Fruit fly (Drosophila melanogaster) whole organism, embryonic: ENCODE results near the gene CG33640.

Source experiments
- Atf-2 ChIP-seq: fragments of 200-800 bp; sonication (Bioruptor generic); optimal IDR thresholded peaks from 2 replicates; lab custom pipeline; 2016; ENCODE audit warnings: missing biosample characterization, missing genetic modification characterization
- Bgb ChIP-seq: fragments of 200-800 bp; sonication (Bioruptor generic); IDR thresholded peaks from 2 replicates; pipeline ENCODE4 v1.3.6; 2022; ENCODE audit warnings: missing biosample characterization, missing genetic modification characterization; ENCODE audit not compliant: partially characterized antibody
- CG10267 ChIP-seq: fragments of 200-800 bp; sonication (Bioruptor generic); optimal IDR thresholded peaks from 2 replicates; lab custom pipeline; 2018; ENCODE audit warnings: missing biosample characterization, mild to moderate bottlenecking, missing genetic modification characterization, moderate library complexity
- CG10565 ChIP-seq: fragments of 200-800 bp; sonication (Bioruptor generic); optimal IDR thresholded peaks from 3 replicates; lab custom pipeline; 2016; ENCODE audit warnings: missing biosample characterization, mild to moderate bottlenecking, missing genetic modification characterization
- CG12744 ChIP-seq: fragments of 200-800 bp; sonication (Bioruptor generic); optimal IDR thresholded peaks from 2 replicates; lab custom pipeline; 2016; ENCODE audit warnings: missing biosample characterization, missing genetic modification characterization
- CG12942 ChIP-seq: fragments of 200-800 bp; sonication (Bioruptor generic); optimal IDR thresholded peaks from 3 replicates; lab custom pipeline; 2016; ENCODE audit warnings: missing biosample characterization, missing genetic modification characterization
- CG13424 ChIP-seq: fragments of 200-800 bp; sonication (Bioruptor generic); optimal IDR thresholded peaks from 2 replicates; lab custom pipeline; 2019; ENCODE audit warnings: missing biosample characterization, mild to moderate bottlenecking, missing genetic modification characterization, moderate library complexity
- CG14667 ChIP-seq: fragments of 200-800 bp; sonication (Bioruptor generic); IDR thresholded peaks from 2 replicates; pipeline ENCODE4 v1.3.6; 2022; ENCODE audit warnings: missing biosample characterization, missing genetic modification characterization
- CG14860 ChIP-seq: fragments of 200-800 bp; sonication (Bioruptor generic); IDR thresholded peaks from 3 replicates; pipeline ENCODE4 v1.3.6; 2022; ENCODE audit warnings: missing biosample characterization, missing genetic modification characterization; ENCODE audit not compliant: partially characterized antibody
- CG15601 ChIP-seq: fragments of 200-800 bp; sonication (Bioruptor generic); optimal IDR thresholded peaks from 3 replicates; lab custom pipeline; 2019; ENCODE audit warnings: missing biosample characterization, mild to moderate bottlenecking, missing genetic modification characterization, moderate library complexity
- CG1603 ChIP-seq: fragments of 200-800 bp; sonication (Bioruptor generic); optimal IDR thresholded peaks from 2 replicates; lab custom pipeline; 2019; ENCODE audit warnings: missing biosample characterization, mild to moderate bottlenecking, missing genetic modification characterization, moderate library complexity
- CG16815 ChIP-seq: fragments of 200-800 bp; sonication (Bioruptor generic); optimal IDR thresholded peaks from 3 replicates; lab custom pipeline; 2017; ENCODE audit warnings: missing biosample characterization, mild to moderate bottlenecking, missing genetic modification characterization
- CG17612 ChIP-seq: fragments of 200-800 bp; sonication (Bioruptor generic); IDR thresholded peaks from 2 replicates; pipeline ENCODE4 v1.3.6; 2022; ENCODE audit warnings: missing biosample characterization, missing genetic modification characterization
- CG18599 ChIP-seq: fragments of 200-800 bp; sonication (Bioruptor generic); optimal IDR thresholded peaks from 3 replicates; lab custom pipeline; 2017; ENCODE audit warnings: missing biosample characterization, missing genetic modification characterization, mild to moderate bottlenecking, moderate library complexity, missing genetic modification reagents
- CG2199 ChIP-seq: fragments of 200-800 bp; sonication (Bioruptor generic); IDR thresholded peaks from 3 replicates; pipeline ENCODE4 v1.3.6; 2022; ENCODE audit warnings: missing biosample characterization, missing genetic modification characterization
- CG30403 ChIP-seq: fragments of 200-800 bp; sonication (Bioruptor generic); optimal IDR thresholded peaks from 3 replicates; lab custom pipeline; 2016; ENCODE audit warnings: missing biosample characterization, missing genetic modification characterization
- CG31388 ChIP-seq: fragments of 200-800 bp; sonication (Bioruptor generic); optimal IDR thresholded peaks from 2 replicates; lab custom pipeline; 2016; ENCODE audit warnings: missing biosample characterization, missing genetic modification characterization
- CG32532 ChIP-seq: fragments of 200-800 bp; sonication (Bioruptor generic); IDR thresholded peaks from 2 replicates; pipeline ENCODE4 v1.3.6; 2022; ENCODE audit warnings: missing biosample characterization, missing genetic modification characterization
- CG33557 ChIP-seq: fragments of 200-800 bp; sonication (Bioruptor generic); optimal IDR thresholded peaks from 2 replicates; lab custom pipeline; 2019; ENCODE audit warnings: missing biosample characterization, mild to moderate bottlenecking, missing genetic modification characterization, moderate library complexity
- CG6254 ChIP-seq: fragments of 200-800 bp; sonication (Bioruptor generic); optimal IDR thresholded peaks from 3 replicates; lab custom pipeline; 2017; ENCODE audit warnings: mild to moderate bottlenecking, missing biosample characterization, missing genetic modification reagents, missing genetic modification characterization
- CG6272 ChIP-seq: fragments of 200-800 bp; sonication (Bioruptor generic); IDR thresholded peaks from 2 replicates; pipeline ENCODE4 v1.3.6; 2022; ENCODE audit warnings: missing biosample characterization, missing genetic modification characterization
- CG9437 ChIP-seq: fragments of 200-800 bp; sonication (Bioruptor generic); optimal IDR thresholded peaks from 2 replicates; lab custom pipeline; 2018; ENCODE audit warnings: missing biosample characterization, mild to moderate bottlenecking, missing genetic modification characterization
- Deaf1 ChIP-seq: fragments of 200-800 bp; optimal IDR thresholded peaks from 3 replicates; lab custom pipeline; 2019; ENCODE audit warnings: missing biosample characterization, mild to moderate bottlenecking, missing genetic modification characterization, moderate library complexity
- ERR ChIP-seq: fragments of 200-800 bp; sonication (Bioruptor generic); optimal IDR thresholded peaks from 2 replicates; lab custom pipeline; 2016; ENCODE audit warnings: missing biosample characterization, missing genetic modification characterization
- Fer1 ChIP-seq: fragments of 200-800 bp; sonication (Bioruptor generic); optimal IDR thresholded peaks from 2 replicates; lab custom pipeline; 2017; ENCODE audit warnings: missing biosample characterization, mild to moderate bottlenecking, missing genetic modification characterization
- HHEX ChIP-seq: fragments of 200-800 bp; sonication (Bioruptor generic); optimal IDR thresholded peaks from 3 replicates; lab custom pipeline; 2017; ENCODE audit warnings: missing biosample characterization, mild to moderate bottlenecking, missing genetic modification characterization, missing genetic modification reagents
- Lim3 ChIP-seq: fragments of 200-800 bp; sonication (Bioruptor generic); IDR thresholded peaks from 2 replicates; pipeline ENCODE4 v1.3.6; 2022; ENCODE audit warnings: missing biosample characterization, missing genetic modification characterization
- Oli ChIP-seq: fragments of 200-800 bp; sonication (Bioruptor generic); optimal IDR thresholded peaks from 2 replicates; lab custom pipeline; 2018; ENCODE audit warnings: missing biosample characterization, mild to moderate bottlenecking, missing genetic modification characterization, moderate library complexity
- Ptx1 ChIP-seq: fragments of 200-800 bp; sonication (Bioruptor generic); IDR thresholded peaks from 2 replicates; pipeline ENCODE4 v1.3.6; 2022; ENCODE audit warnings: missing biosample characterization, missing genetic modification characterization
- Rfx ChIP-seq: fragments of 200-800 bp; sonication (Bioruptor generic); IDR thresholded peaks from 2 replicates; pipeline ENCODE4 v1.3.6; 2022; ENCODE audit warnings: missing biosample characterization, missing genetic modification characterization
- Scr ChIP-seq: fragments of 200-800 bp; sonication (Bioruptor generic); IDR thresholded peaks from 2 replicates; pipeline ENCODE4 v1.3.6; 2022; ENCODE audit warnings: missing biosample characterization, missing genetic modification characterization; ENCODE audit not compliant: partially characterized antibody
- Side ChIP-seq: fragments of 200-800 bp; sonication (Bioruptor generic); optimal IDR thresholded peaks from 2 replicates; lab custom pipeline; 2016; ENCODE audit warnings: missing biosample characterization, missing genetic modification characterization
- bcd ChIP-seq: fragments of 200-800 bp; sonication (Bioruptor generic); optimal IDR thresholded peaks from 2 replicates; lab custom pipeline; 2017; ENCODE audit warnings: missing biosample characterization, mild to moderate bottlenecking, missing genetic modification characterization
- bsh ChIP-seq, 2 experiments: fragments of 200-800 bp; sonication (Bioruptor generic); optimal IDR thresholded peaks; 2 replicates each; lab custom pipeline; 2017 to 2018; ENCODE audit warnings: mild to moderate bottlenecking in 2 of 2, missing biosample characterization in 2 of 2, missing genetic modification characterization in 2 of 2, moderate library complexity in 1 of 2
- cwo ChIP-seq: fragments of 200-800 bp; sonication (Bioruptor generic); optimal IDR thresholded peaks from 3 replicates; lab custom pipeline; 2017; ENCODE audit warnings: missing biosample characterization, missing genetic modification characterization, mild to moderate bottlenecking, moderate library complexity, missing genetic modification reagents
- dan ChIP-seq: fragments of 200-800 bp; sonication (Bioruptor generic); IDR thresholded peaks from 2 replicates; pipeline ENCODE4 v1.3.6; 2022; ENCODE audit warnings: missing biosample characterization, missing genetic modification characterization
- eyg ChIP-seq: fragments of 200-800 bp; sonication (Bioruptor generic); optimal IDR thresholded peaks from 3 replicates; lab custom pipeline; 2016; ENCODE audit warnings: missing biosample characterization, missing genetic modification characterization
- fd64A ChIP-seq: fragments of 200-800 bp; sonication (Bioruptor generic); optimal IDR thresholded peaks from 3 replicates; lab custom pipeline; 2018; ENCODE audit warnings: missing biosample characterization, mild to moderate bottlenecking, missing genetic modification characterization
- fd96Cb ChIP-seq: fragments of 200-800 bp; sonication (Bioruptor generic); optimal IDR thresholded peaks from 2 replicates; lab custom pipeline; 2018; ENCODE audit warnings: missing biosample characterization, mild to moderate bottlenecking, missing genetic modification characterization, moderate library complexity
- gcm2 ChIP-seq: fragments of 200-800 bp; sonication (Bioruptor generic); optimal IDR thresholded peaks from 2 replicates; lab custom pipeline; 2016; ENCODE audit warnings: missing biosample characterization, missing genetic modification characterization
- insv ChIP-seq, 2 experiments: fragments of 200-800 bp; sonication (Bioruptor generic); optimal IDR thresholded peaks; 3 replicates each; lab custom pipeline; 2016 to 2018; ENCODE audit warnings: missing biosample characterization in 2 of 2, missing genetic modification characterization in 2 of 2
- lola ChIP-seq, 3 experiments: fragments of >200 bp in 2 of 3; fragments of 200-800 bp in 1 of 3; sonication (Bioruptor generic) in 1 of 3; optimal IDR thresholded peaks; 2 replicates each; lab custom pipeline; 2017 to 2019; ENCODE audit warnings: missing biosample characterization in 3 of 3, missing genetic modification characterization in 3 of 3, mild to moderate bottlenecking in 1 of 3, moderate library complexity in 1 of 3
- nau ChIP-seq: fragments of 200-800 bp; sonication (Bioruptor generic); optimal IDR thresholded peaks from 3 replicates; lab custom pipeline; 2017; ENCODE audit warnings: missing biosample characterization, mild to moderate bottlenecking, missing genetic modification characterization, missing genetic modification reagents
- nmo ChIP-seq: fragments of 200-800 bp; sonication (Bioruptor generic); optimal IDR thresholded peaks from 2 replicates; lab custom pipeline; 2018; ENCODE audit warnings: missing biosample characterization, mild to moderate bottlenecking, missing genetic modification characterization, moderate library complexity
- ro ChIP-seq: fragments of 200-800 bp; sonication (Bioruptor generic); IDR thresholded peaks from 2 replicates; pipeline ENCODE4 v1.3.6; 2022; ENCODE audit warnings: missing biosample characterization, missing genetic modification characterization
- sob ChIP-seq: fragments of 200-800 bp; sonication (Bioruptor generic); IDR thresholded peaks from 2 replicates; pipeline ENCODE4 v1.3.6; 2022; ENCODE audit warnings: missing biosample characterization, missing genetic modification characterization
- stc ChIP-seq: fragments of 200-800 bp; sonication (Bioruptor generic); IDR thresholded peaks from 2 replicates; pipeline ENCODE4 v1.3.6; 2022; ENCODE audit warnings: missing biosample characterization, missing genetic modification characterization
- unpg ChIP-seq: fragments of 200-800 bp; sonication (Bioruptor generic); optimal IDR thresholded peaks from 3 replicates; lab custom pipeline; 2018; ENCODE audit warnings: missing biosample characterization, mild to moderate bottlenecking, missing genetic modification characterization, moderate library complexity
- zf30C ChIP-seq: fragments of 200-800 bp; sonication (Bioruptor generic); optimal IDR thresholded peaks from 3 replicates; lab custom pipeline; 2018; ENCODE audit warnings: missing biosample characterization, mild to moderate bottlenecking, missing genetic modification characterization

Gene CG33640

dm6 chr2L:13549973-13550458, 22.4 kb downstream of the CG33640 start, which contains the start of gene kuz (continued):
- peak; percentile 40; the same call in 1 of the 2 replicates for TF ChIP-seq stc (GFP tag; lab: Robert Waterston, UW)
- peak; percentile 73 for TF ChIP-seq sob (GFP tag; lab: Robert Waterston, UW)
- TF ChIP-seq CG17612 (GFP tag; lab: Robert Waterston, UW), result no peak
- TF ChIP-seq CG18599, result peak; percentile 33
- no peak for TF ChIP-seq ro (GFP tag; lab: Robert Waterston, UW)
- peak; percentile 4 for TF ChIP-seq CG6254 (GFP tag; lab: Kevin White, UChicago)
- peak; percentile 34 for TF ChIP-seq CG15601 (tag; lab: Kevin White, UChicago)
- peak; percentile 12 for TF ChIP-seq CG33557 (GFP tag; lab: Kevin White, UChicago)
- TF ChIP-seq fd64A (GFP tag; lab: Kevin White, UChicago), result peak; percentile 39
- TF ChIP-seq ERR (GFP tag; lab: Kevin White, UChicago), result peak; percentile 23
- TF ChIP-seq Lim3 (GFP tag; lab: Robert Waterston, UW), result no peak
- no peak for TF ChIP-seq eyg (GFP tag; lab: Kevin White, UChicago)
- no peak for TF ChIP-seq bsh (GFP tag; optimal IDR thresholded peaks at IDR 0.05; lab: Kevin White, UChicago)
- TF ChIP-seq cwo (GFP tag; lab: Kevin White, UChicago), result no peak
- TF ChIP-seq Bgb, result peak; percentile 80
- TF ChIP-seq CG1603 (tag; lab: Kevin White, UChicago), result peak; percentile 65
- TF ChIP-seq Ptx1 (GFP tag; lab: Robert Waterston, UW), result peak; percentile 16; the same call in 1 of the 2 replicates
- no peak for TF ChIP-seq CG9437 (GFP tag; lab: Kevin White, UChicago)
- TF ChIP-seq CG31388 (GFP tag; lab: Kevin White, UChicago), result no peak
- peak; percentile 13 for TF ChIP-seq gcm2
- peak; percentile 48 for TF ChIP-seq Fer1 (GFP tag; lab: Kevin White, UChicago)
- TF ChIP-seq CG32532 (GFP tag; lab: Robert Waterston, UW), result peak; percentile 44
- TF ChIP-seq CG10565 (GFP tag; lab: Kevin White, UChicago), result no peak
- peak; percentile 86 for TF ChIP-seq Deaf1
- TF ChIP-seq CG16815 (GFP tag; lab: Kevin White, UChicago), result no peak
- TF ChIP-seq CG30403 (GFP tag; lab: Kevin White, UChicago), result peak; percentile 2
- TF ChIP-seq Oli, result no peak
- TF ChIP-seq Scr (GFP tag; lab: Robert Waterston, UW), result peak; percentile 56
- TF ChIP-seq lola (GFP tag; optimal IDR thresholded peaks at IDR 0.05; lab: Kevin White, UChicago), result peak in 1 of 3 experiments; percentile 16
- TF ChIP-seq unpg, result peak; percentile 18
- TF ChIP-seq Side (GFP tag; lab: Kevin White, UChicago), result peak; percentile 56
- 0 out of 3 replicates have a peak, but pooled peaks have one; percentile 64 for TF ChIP-seq CG2199 (GFP tag; lab: Robert Waterston, UW)
- peak; percentile 30 for TF ChIP-seq CG13424 (tag; lab: Kevin White, UChicago)
- peak; percentile 38 for TF ChIP-seq CG10267
- peak; percentile 17 for TF ChIP-seq nmo (GFP tag; lab: Kevin White, UChicago)
- no peak for TF ChIP-seq Atf-2
- TF ChIP-seq CG12942, result no peak
- peak; percentile 15 for TF ChIP-seq HHEX (GFP tag; lab: Kevin White, UChicago)
- peak; percentile 25 for TF ChIP-seq nau
- 0 out of 3 replicates have a peak, but pooled peaks have one; percentile 34 for TF ChIP-seq CG14860
- no peak for TF ChIP-seq bcd (GFP tag; lab: Kevin White, UChicago)
- no peak for TF ChIP-seq dan (GFP tag; lab: Robert Waterston, UW)
- TF ChIP-seq fd96Cb (tag; lab: Kevin White, UChicago), result no peak
- no peak; the same call in 1 of the 2 replicates for TF ChIP-seq Rfx (GFP tag; lab: Robert Waterston, UW)
- no peak for TF ChIP-seq CG6272 (GFP tag; lab: Robert Waterston, UW)
- peak; percentile 4 for TF ChIP-seq CG12744
- no peak for TF ChIP-seq insv (GFP tag; optimal IDR thresholded peaks at IDR 0.05; lab: Kevin White, UChicago)
- TF ChIP-seq zf30C (GFP tag; lab: Kevin White, UChicago), result peak; percentile 36
- TF ChIP-seq CG14667, result no peak
